Worm (Caenorhabditis elegans) whole organism, early embryonic: ENCODE results near the gene F10E9.12.

Experiments used
- F13C5.2 ChIP-seq: sonication (generic microtip); optimal IDR thresholded peaks from 2 replicates; lab custom pipeline; 2017; ENCODE audit warnings: mild to moderate bottlenecking, missing genetic modification characterization, inconsistent platforms, missing compliant biosample characterization
- ama-1 ChIP-seq: fragments of 150-350 bp; optimal IDR thresholded peaks from 2 replicates; lab custom pipeline; 2014
- ceh-36 ChIP-seq: sonication (generic microtip); optimal IDR thresholded peaks from 2 replicates; lab custom pipeline; 2016; ENCODE audit warnings: missing genetic modification characterization, inconsistent platforms, missing compliant biosample characterization
- flt-1 ChIP-seq: fragments of 200-800 bp; sonication (Bioruptor generic); IDR thresholded peaks from 2 replicates; pipeline ENCODE4 v1.3.6; 2022; ENCODE audit warnings: missing genetic modification characterization, missing compliant biosample characterization
- hnd-1 ChIP-seq: sonication (generic microtip); optimal IDR thresholded peaks from 2 replicates; lab custom pipeline; 2016; ENCODE audit warnings: missing genetic modification characterization, missing compliant biosample characterization
- scrt-1 ChIP-seq: fragments of 200-800 bp; sonication (Bioruptor generic); IDR thresholded peaks from 2 replicates; pipeline ENCODE4 v1.3.6; 2022; ENCODE audit warnings: missing genetic modification characterization, missing compliant biosample characterization
- sea-1 ChIP-seq: fragments of 200-800 bp; sonication (Bioruptor generic); conservative IDR thresholded peaks from 2 replicates; pipeline ENCODE4 v1.3.6; 2022; ENCODE audit warnings: missing genetic modification characterization, missing compliant biosample characterization
- tbx-11 ChIP-seq: fragments of 200-800 bp; sonication (Bioruptor generic); IDR thresholded peaks from 2 replicates; pipeline ENCODE4 v1.3.6; 2022; ENCODE audit warnings: missing genetic modification characterization, missing compliant biosample characterization
- tbx-37 ChIP-seq: fragments of 200-800 bp; sonication (Bioruptor generic); conservative IDR thresholded peaks from 2 replicates; pipeline ENCODE4 v1.3.6; 2022; ENCODE audit warnings: missing genetic modification reagents, missing genetic modification characterization, missing compliant biosample characterization
- tra-4 ChIP-seq: sonication (generic microtip); optimal IDR thresholded peaks from 2 replicates; lab custom pipeline; 2017; ENCODE audit warnings: missing genetic modification characterization, missing compliant biosample characterization

ce11 chrIII:8283525-8283924 lies 40.8 kb upstream of the F10E9.12 start:
- TF ChIP-seq sea-1 (GFP tag; lab: Robert Waterston, UW) (no peak), hnd-1 (no peak), ama-1 (lab: Kevin White, UChicago) (no peak), ceh-36 (tag; lab: Kevin White, UChicago) (no peak), tra-4 (no peak), tbx-37 (no peak), scrt-1 (no peak), tbx-11 (GFP tag; lab: Robert Waterston, UW) (no peak), F13C5.2 (tag; lab: Kevin White, UChicago) (no peak), flt-1 (GFP tag; lab: Robert Waterston, UW) (no peak)
